Worm (Caenorhabditis elegans): ENCODE measurements around the gene F20G2.3.

F20G2.3 gene

DNA sequence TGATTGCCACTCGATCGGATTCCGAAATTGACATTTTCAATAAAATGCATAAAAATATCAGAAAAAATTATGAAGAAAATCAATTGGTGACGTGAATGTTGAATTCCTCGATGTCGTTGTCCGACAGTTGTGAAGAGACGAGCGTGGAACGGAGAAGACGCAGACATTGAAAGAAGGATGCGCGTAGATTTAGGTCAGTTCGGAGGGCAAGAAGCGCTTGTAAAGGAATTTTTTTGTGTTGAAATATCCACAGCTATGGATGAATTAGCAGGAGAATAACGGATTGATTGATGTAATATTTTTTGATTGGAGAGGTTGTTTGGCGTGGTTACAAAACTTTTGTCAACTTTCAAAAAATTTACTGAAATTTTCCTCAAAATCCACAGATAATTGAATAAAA lies at the start of gene F20G2.3:
Gene F20G2.3 (minus strand): TSS at position 101 of the 400 bp plus-strand sequence.
- TF ChIP-seq C17E4.6 (GFP tag; IDR thresholded peaks at IDR 0.05) (no peak), nhr-80 (tag; optimal IDR thresholded peaks at IDR 0.05) (no peak), tbx-9 (tag; optimal IDR thresholded peaks at IDR 0.05; ENCODE audit: borderline replicate concordance) (no peak), unc-130 (GFP tag; optimal IDR thresholded peaks at IDR 0.05) (no peak), let-526 (GFP tag; IDR thresholded peaks at IDR 0.05) (no peak), ztf-3 (GFP tag; optimal IDR thresholded peaks at IDR 0.05) (no peak), somi-1 (GFP tag; optimal IDR thresholded peaks at IDR 0.05) (no peak), nhr-27 (tag; optimal IDR thresholded peaks at IDR 0.05) (no peak), F10E7.11 (tag; optimal IDR thresholded peaks at IDR 0.05) (no peak), lin-54 (GFP tag; optimal IDR thresholded peaks at IDR 0.05) (no peak), pha-4 (tag; optimal IDR thresholded peaks at IDR 0.05) (no peak), nfya-1 (tag; optimal IDR thresholded peaks at IDR 0.05; ENCODE audit: borderline replicate concordance, insufficient read depth) (no peak), ztf-22 (GFP tag; optimal IDR thresholded peaks at IDR 0.05) (no peak)

DNA sequence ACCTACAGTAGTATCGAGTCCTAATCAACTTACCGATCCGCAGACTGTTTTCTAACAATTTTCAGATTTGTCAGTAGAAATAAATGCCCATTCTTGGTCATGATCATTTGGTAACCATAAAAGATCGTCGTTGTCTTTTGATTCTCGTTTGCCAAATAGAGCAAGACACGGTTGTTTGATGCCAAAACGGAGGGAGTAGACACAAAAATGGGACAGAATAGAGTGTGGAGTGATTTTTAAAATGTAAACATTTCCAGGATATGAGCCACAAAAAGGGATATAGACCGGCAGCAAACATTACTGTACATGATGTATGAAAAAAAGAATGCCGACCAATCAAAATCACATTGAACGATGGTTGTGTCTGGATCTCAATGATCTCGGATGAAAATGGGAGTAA lies 48.6 kb upstream of the F20G2.3 start, which contains the start of gene F55B12.2:
Gene F55B12.2 (minus strand): TSS at position 101 of the 400 bp plus-strand sequence.
- TF ChIP-seq ceh-58 (GFP tag; IDR thresholded peaks at IDR 0.05), result no peak

DNA sequence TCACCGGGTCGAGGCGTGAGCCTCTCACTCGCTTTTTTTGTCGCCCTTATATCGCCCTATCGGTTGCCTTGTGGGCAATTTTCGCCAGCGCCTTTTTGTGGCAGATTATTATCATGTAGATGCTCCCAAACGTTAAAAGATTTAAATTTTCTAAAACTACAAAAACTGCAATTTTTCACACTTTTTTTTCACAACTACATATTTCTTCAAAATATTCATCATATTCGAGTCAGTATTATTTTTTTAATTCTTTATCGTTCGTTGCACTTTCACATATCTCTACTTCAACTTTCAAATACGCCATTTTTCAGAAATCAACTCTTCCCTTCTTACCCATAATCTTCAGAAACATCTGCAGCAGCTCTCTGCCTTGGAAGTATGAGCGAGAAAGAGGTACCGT lies 44.6 kb upstream of the F20G2.3 start, which contains the start of gene ceh-24:
Gene ceh-24 (plus strand): TSS at position 301 of the 400 bp plus-strand sequence.
- TF ChIP-seq bed-1 (GFP tag; IDR thresholded peaks at IDR 0.05), result no peak
- no peak for TF ChIP-seq T26A5.8 (tag; optimal IDR thresholded peaks at IDR 0.05)
- no peak for TF ChIP-seq B0019.2 (GFP tag; conservative IDR thresholded peaks at IDR 0.05)
- TF ChIP-seq cebp-2 (GFP tag; IDR thresholded peaks at IDR 0.05), result no peak
- no peak for TF ChIP-seq die-1 (tag; optimal IDR thresholded peaks at IDR 0.05)

DNA sequence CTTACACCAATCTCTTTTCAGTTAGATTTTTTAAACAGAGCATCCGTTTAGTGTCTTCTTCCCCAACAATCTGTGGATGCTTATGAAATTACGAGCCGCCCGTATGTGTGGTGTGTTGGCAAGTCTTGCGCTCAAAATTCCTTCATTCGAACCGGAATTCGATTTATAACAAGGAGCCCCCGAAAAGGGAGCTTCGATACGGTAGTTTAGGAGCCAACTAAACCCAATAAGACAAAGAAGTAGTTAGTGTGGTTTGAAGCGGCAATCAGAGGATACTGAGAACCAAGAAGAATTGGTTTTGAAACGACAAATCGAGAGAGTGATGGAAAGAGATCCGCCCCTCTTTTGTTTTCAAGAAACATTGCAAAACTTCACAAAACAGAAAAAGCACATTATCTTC lies 44.0 kb upstream of the F20G2.3 start:
- TF ChIP-seq aptf-3 (GFP tag; IDR thresholded peaks at IDR 0.05) (no peak), nfyb-1 (GFP tag; IDR thresholded peaks at IDR 0.05) (no peak), snpc-1.3 (tag; optimal IDR thresholded peaks at IDR 0.05; ENCODE audit: insufficient read depth) (no peak), F55B11.4 (tag; optimal IDR thresholded peaks at IDR 0.05; ENCODE audit: borderline replicate concordance, insufficient read depth) (no peak), unc-62 (GFP tag; optimal IDR thresholded peaks at IDR 0.05) (no peak), cebp-1 (GFP tag; IDR thresholded peaks at IDR 0.05) (no peak), cebp-1 (tag; optimal IDR thresholded peaks at IDR 0.05) (no peak), akir-1 (GFP tag; optimal IDR thresholded peaks at IDR 0.05) (no peak), dpff-1 (tag; optimal IDR thresholded peaks at IDR 0.05) (no peak), lin-35 (GFP tag; optimal IDR thresholded peaks at IDR 0.05) (no peak), attf-3 (GFP tag; conservative IDR thresholded peaks at IDR 0.05) (no peak), fkh-3 (tag; optimal IDR thresholded peaks at IDR 0.05) (no peak), sdz-38 (tag; optimal IDR thresholded peaks at IDR 0.05) (no peak), lin-54 (GFP tag; optimal IDR thresholded peaks at IDR 0.05) (no peak), let-607 (tag; optimal IDR thresholded peaks at IDR 0.05) (no peak), B0336.3 (GFP tag; IDR thresholded peaks at IDR 0.05) (no peak), K12H6.12 (tag; optimal IDR thresholded peaks at IDR 0.05) (no peak), him-1 (tag; optimal IDR thresholded peaks at IDR 0.05) (no peak)
